Fruit fly (Drosophila melanogaster) ovary, adult (tissue): ENCODE data around the gene tacc.

Experiments
- CG17801 ChIP-seq: fragments of 200-800 bp; optimal IDR thresholded peaks from 2 replicates; lab custom pipeline; 2019; ENCODE audit warnings: missing biosample characterization, mild to moderate bottlenecking, missing genetic modification characterization, moderate library complexity; ENCODE audit not compliant: partially characterized antibody

The tacc gene

DNA sequence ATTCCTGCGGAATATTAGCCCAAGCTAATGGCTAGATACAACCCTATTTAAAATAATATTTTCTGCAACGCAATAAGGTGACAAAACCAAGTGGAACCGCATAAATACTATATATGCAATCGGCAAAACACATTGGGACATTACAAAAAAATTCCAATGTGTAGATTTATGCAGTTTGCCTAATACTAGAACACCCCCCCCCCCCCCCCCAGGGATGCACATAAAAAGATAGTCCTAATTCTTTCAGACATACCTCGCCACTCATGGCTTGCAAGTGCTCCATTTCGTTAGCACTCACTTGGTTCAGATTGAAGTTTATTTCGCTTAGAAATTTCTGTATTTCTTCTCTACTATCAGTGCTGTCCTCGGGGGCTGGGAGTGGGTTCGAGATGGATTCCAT lies 3.3 kb downstream of the tacc start:
- no peak for TF ChIP-seq CG17801

DNA sequence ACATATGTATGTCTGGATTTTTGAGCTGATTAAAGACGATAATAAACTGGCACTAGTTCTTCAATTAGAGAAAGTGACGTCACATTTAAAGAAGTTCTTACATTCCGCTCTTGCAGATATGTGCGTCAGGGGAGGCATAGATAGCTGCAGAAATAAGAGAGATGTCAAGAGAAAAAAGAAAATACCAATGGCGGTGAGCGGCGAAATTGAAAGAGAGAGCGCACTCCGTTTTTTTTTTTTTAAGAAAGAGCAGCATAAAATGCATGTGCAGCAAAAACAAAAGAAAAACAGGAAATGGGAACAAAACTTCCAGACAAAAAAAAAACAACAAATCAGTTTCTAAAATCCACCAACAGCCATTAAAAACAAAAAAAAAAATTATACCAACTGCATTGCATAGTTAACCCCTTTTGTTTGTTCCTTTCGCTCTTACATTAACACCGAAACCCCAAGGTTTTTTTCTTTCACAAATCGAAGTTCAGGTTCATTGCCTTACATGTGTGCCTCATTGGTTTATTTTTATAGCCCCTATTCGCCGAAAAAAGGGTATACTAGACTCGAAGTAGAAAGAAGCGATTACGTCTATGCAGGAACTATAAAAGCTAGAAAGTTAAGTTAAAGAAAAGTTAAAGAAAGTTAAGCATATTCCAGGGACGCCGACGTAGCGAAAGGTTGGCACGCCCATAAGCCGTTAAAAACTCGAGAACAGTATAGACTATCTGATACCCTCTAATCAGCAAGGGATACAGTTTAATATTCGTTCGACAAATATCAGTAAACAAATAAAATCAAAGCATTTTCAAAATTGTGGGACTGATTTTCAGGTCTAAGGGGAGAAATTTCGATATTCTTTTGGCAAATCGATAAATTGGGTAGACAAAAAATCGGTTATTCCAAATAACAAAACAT lies 8.0 kb downstream of the tacc start:
- peak; percentile 68 for TF ChIP-seq CG17801

dm6 chr3R:4739492-4740431 lies 9.1 kb downstream of the tacc start:
- TF ChIP-seq CG17801, result peak; percentile 34

DNA sequence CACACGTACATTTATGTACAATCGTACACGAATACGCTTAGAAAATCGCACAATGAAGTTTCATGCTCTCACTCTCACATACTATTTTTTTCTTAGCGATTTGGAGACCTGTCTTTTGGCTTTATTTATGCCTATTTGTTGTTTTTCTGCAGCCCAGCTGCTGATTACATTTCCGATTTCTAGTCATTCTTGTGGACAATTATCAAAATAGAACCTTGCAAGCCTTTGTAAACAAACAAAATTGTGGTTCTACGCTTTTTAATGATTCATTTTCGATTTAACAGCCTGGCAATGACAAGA lies 9.7 kb downstream of the tacc start:
- TF ChIP-seq CG17801, result no peak

- no peak for TF ChIP-seq CG17801
These were observed 10.2 kb downstream of the tacc start for dm6 chr3R:4738494-4739191.

DNA sequence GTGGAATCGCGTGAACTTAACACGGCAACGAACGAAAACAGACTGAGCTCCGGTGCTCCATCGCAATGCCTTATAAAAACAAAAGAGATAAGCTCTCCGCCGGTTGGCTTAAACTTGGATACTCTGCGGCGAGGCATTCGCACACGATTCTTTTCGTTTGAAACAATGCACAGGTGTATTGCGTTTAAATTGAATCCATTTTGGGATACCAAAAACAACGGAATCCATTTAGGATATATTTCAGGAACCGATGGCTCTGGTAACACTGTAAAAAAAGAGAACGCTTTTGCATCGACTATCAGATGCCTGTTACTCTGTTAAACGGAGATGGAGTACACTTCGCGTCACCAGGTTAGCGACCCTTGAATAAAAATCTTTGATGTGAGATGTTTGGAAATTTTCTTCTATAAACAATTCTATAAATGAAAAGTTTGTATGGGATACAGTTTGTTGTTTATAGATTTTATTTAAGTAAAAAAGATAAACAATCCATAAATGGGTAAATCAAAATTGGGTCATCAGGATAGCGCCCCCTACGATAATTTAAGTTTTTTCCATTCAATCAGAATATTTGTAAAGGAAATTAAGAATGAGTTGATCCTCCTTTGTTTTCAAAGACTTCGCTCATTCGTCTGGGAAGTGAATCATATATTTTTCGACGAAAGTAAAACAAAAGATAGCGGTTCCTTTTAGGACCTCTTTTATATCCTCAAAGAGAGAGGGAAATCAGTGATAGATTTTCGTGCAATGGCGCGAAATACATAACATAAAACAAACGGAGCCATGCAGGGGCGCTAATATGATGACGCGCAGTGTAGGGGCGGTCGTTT lies 16.8 kb downstream of the tacc start, which contains the start of gene Nep2:
Nep2 (minus strand) TSS at position 51 of the 830 bp plus-strand sequence.
- TF ChIP-seq CG17801, result no peak

DNA sequence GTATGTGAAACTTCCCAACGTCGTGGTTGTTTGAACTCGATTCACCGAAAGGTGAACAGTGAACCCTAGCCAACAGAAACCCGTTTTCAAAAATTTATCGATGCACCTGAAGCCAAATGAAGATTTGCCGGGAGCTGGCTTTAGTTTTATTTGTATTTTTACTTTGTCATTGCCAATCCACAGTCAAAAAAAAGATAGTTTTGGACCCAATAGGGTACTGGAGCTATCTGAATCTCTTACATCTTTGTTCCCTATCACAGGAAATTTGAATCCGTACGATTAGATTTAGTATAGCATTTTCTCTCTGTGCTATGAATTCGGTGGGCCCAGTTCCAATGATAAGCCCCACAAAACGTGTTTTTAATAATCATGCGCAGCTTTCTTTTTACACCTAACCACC lies 17.9 kb downstream of the tacc start:
- TF ChIP-seq CG17801, result no peak

dm6 chr3R:4728448-4728847 lies 20.4 kb downstream of the tacc start:
- TF ChIP-seq CG17801, result no peak

- TF ChIP-seq CG17801, result no peak
These were observed 22.1 kb downstream of the tacc start for dm6 chr3R:4726796-4727195.

- TF ChIP-seq CG17801, result no peak
These were observed 22.6 kb downstream of the tacc start for dm6 chr3R:4726294-4726693.

dm6 chr3R:4725349-4725748 lies 23.5 kb downstream of the tacc start:
- no peak for TF ChIP-seq CG17801

dm6 chr3R:4724323-4724832 lies 24.5 kb downstream of the tacc start:
- no peak for TF ChIP-seq CG17801

DNA sequence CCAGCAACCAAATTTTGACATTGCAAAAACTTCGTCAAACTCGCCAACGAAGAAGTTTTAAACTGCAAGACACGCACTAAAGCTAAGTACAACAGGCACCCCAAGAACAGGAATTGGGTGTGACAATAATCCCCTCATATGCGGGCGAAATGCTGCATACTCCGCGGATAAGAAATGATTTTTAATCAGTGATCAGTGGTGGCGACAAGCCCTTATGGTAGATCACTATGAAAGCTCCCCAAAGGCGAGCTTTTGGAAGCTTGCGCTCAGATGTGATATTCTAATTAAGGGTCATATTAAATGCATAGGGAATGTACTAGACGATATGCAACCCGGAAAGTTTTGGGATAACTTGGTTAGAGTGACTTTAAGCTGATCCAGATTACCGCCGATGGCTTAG lies 31.3 kb downstream of the tacc start:
- TF ChIP-seq CG17801, result no peak

DNA sequence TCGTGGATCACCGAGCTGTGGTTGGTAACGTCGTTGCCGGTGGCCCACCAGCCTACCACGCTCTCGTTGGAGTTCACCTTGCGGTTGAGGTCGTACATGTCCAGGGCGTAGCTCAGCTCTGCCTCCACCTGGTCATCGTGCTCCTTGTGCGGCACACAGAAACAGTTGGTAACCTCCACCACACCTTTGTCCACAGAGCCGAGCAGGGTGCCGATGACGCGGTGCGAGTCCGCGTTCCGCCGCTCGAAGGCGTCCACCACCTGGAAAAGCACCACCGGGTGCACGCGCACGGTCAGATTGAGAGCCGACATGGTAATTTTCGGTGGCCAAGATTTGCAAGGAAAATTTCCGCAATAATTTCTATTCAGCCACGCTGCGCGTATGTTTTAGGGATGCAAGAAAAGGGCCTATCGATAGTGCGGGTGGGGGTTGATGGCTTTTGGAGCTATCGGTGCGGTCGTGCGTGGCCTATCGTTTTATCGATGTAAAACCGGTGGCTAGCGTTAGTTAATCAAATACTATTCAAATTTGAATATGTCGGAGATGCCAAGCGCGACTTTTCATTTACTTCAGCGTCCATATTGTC lies 35.0 kb downstream of the tacc start, which contains the start of gene eIF3f1:
eIF3f1 (minus strand) TSS at position 408 of the 586 bp plus-strand sequence.
- peak; percentile 53 for TF ChIP-seq CG17801

DNA sequence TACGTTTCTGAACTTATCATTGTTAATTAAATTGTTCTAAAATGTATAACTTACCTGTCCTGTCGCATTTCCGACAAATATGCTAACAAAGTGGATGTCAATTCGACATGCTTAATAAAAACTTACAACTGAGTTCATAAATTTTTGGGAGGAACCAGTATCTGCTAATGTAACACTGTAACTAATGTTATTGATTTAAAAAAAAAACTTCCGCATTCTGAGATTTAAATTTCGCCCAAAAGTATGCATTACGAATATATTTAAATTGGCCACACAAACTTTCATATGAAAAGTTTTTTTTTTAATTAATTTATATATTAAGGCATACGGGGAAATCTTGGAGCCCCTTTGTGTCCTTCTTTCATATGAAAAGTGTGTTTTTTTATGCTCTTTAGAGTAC lies 36.8 kb downstream of the tacc start:
- TF ChIP-seq CG17801, result no peak
